Fruit fly (Drosophila melanogaster) whole organism, pupa: ENCODE data around the gene chas.

Experiments used
- CG13204 ChIP-seq: fragments of 200-800 bp; sonication (Bioruptor generic); optimal IDR thresholded peaks from 2 replicates; lab custom pipeline; 2018; ENCODE audit warnings: missing biosample characterization, mild to moderate bottlenecking, missing genetic modification characterization, moderate library complexity
- CG32121 ChIP-seq: fragments of 200-800 bp; sonication (Bioruptor generic); IDR thresholded peaks from 2 replicates; pipeline ENCODE4 v1.3.6; 2022; ENCODE audit warnings: missing biosample characterization, missing genetic modification characterization
- CG8301 ChIP-seq: fragments of 200-800 bp; sonication (Bioruptor generic); optimal IDR thresholded peaks from 2 replicates; lab custom pipeline; 2018; ENCODE audit warnings: missing biosample characterization, mild to moderate bottlenecking, missing genetic modification characterization
- D1 ChIP-seq: fragments of 200-800 bp; sonication (Bioruptor generic); optimal IDR thresholded peaks from 2 replicates; lab custom pipeline; 2018; ENCODE audit warnings: missing biosample characterization, mild to moderate bottlenecking, missing genetic modification characterization, moderate library complexity
- EcR ChIP-seq: fragments of 200-800 bp; sonication (Bioruptor generic); optimal IDR thresholded peaks from 3 replicates; lab custom pipeline; 2019; ENCODE audit warnings: missing biosample characterization, missing genetic modification characterization, mild to moderate bottlenecking, moderate library complexity, missing genetic modification reagents
- Ets98B ChIP-seq: fragments of 200-800 bp; sonication (Bioruptor generic); IDR thresholded peaks from 2 replicates; pipeline ENCODE4 v1.3.6; 2022; ENCODE audit warnings: missing biosample characterization, missing genetic modification characterization
- Pif1A ChIP-seq: fragments of 200-800 bp; sonication (Bioruptor generic); optimal IDR thresholded peaks from 3 replicates; lab custom pipeline; 2016; ENCODE audit warnings: missing biosample characterization, missing genetic modification characterization
- Pif1B ChIP-seq: fragments of 200-800 bp; sonication (Bioruptor generic); optimal IDR thresholded peaks from 3 replicates; lab custom pipeline; 2016; ENCODE audit warnings: missing biosample characterization, missing genetic modification characterization
- Snoo ChIP-seq: fragments of 200-800 bp; sonication (Bioruptor generic); optimal IDR thresholded peaks from 3 replicates; lab custom pipeline; 2017; ENCODE audit warnings: missing biosample characterization, mild to moderate bottlenecking, missing genetic modification characterization, inconsistent platforms
- rn ChIP-seq: fragments of 200-800 bp; sonication (Bioruptor generic); IDR thresholded peaks from 2 replicates; pipeline ENCODE4 v1.3.6; 2022; ENCODE audit warnings: missing biosample characterization, missing genetic modification characterization

DNA sequence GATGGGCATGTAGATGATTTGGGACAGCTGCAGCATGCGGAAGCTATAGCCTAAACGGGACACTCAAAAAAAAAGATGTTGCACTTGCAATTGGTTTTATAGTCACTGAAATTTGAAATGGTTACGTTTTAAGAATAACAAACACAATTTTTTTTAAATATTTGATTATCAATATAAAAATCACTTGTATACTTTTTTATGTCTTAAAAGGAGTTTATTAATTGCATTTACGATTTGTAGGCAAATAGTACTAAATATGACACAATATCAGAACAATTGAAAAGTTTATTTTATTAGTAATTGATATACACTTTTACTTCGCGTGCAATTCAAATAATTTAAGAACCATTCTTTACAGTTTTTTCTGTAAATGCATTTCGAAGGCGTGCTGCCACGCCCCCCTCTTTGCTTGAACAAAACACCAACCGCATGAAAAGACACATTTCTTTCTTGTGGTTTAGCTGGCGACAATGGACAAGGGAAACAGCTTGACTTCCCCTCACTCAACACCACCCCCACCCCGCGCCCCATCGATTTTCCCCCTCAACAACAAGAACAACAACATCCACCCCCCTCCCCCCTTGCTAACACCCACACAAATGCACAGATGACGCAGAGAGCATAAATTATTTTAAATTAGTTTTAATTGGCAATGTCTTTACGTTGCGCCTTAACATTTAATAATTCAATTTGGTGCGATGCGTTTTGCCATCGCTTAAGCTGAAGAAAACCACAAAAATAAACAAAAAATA, 18.5 kb upstream of the chas start:
- no peak for TF ChIP-seq Pif1A (GFP tag; lab: Kevin White, UChicago)
- no peak for TF ChIP-seq CG13204 (GFP tag; lab: Kevin White, UChicago)
- TF ChIP-seq rn (GFP tag; lab: Robert Waterston, UW), result no peak
- no peak for TF ChIP-seq Pif1B (GFP tag; lab: Kevin White, UChicago)
- no peak for TF ChIP-seq CG32121
- no peak for TF ChIP-seq D1 (tag; lab: Kevin White, UChicago)
- no peak for TF ChIP-seq Snoo (tag; lab: Kevin White, UChicago)
- TF ChIP-seq CG8301 (tag; lab: Kevin White, UChicago), result no peak
- TF ChIP-seq EcR (GFP tag; lab: Kevin White, UChicago), result no peak
- TF ChIP-seq Ets98B (GFP tag; lab: Robert Waterston, UW), result no peak
